Fruit fly (Drosophila melanogaster): ENCODE data around the gene CG8478.

Gene CG8478

dm6 chr3R:9762955-9763931 is at the start of gene CG8478, which contains the start of gene Snap24 (continued):
- TF ChIP-seq lov (optimal IDR thresholded peaks at IDR 0.05) (no peak), lov (GFP tag; IDR thresholded peaks at IDR 0.05) (no peak), CG13775 (GFP tag; optimal IDR thresholded peaks at IDR 0.05) (no peak), B-H2 (GFP tag; optimal IDR thresholded peaks at IDR 0.05) (no peak), Optix (GFP tag; IDR thresholded peaks at IDR 0.05) (no peak), run (tag; optimal IDR thresholded peaks at IDR 0.05) (no peak), CG17361 (GFP tag; IDR thresholded peaks at IDR 0.05) (peak; percentile 43; the same call in 1 of the 3 replicates), yki (optimal IDR thresholded peaks at IDR 0.05) (no peak), Opbp (GFP tag; IDR thresholded peaks at IDR 0.05; ENCODE audit: partially characterized antibody) (peak; percentile 71; the same call in 2 of the 3 replicates), Doc3 (GFP tag; IDR thresholded peaks at IDR 0.05; ENCODE audit: partially characterized antibody) (peak; percentile 71), CG9876 (GFP tag; optimal IDR thresholded peaks at IDR 0.05) (no peak), Camta (GFP tag; optimal IDR thresholded peaks at IDR 0.05) (peak; percentile 33), pzg (GFP tag; optimal IDR thresholded peaks at IDR 0.05) (peak; percentile 61), inv (GFP tag; IDR thresholded peaks at IDR 0.05; ENCODE audit: partially characterized antibody) (peak; percentile 72), CG12104 (GFP tag; optimal IDR thresholded peaks at IDR 0.05) (no peak), hbn (GFP tag; IDR thresholded peaks at IDR 0.05; ENCODE audit: partially characterized antibody) (peak; percentile 65), CG30431 (GFP tag; optimal IDR thresholded peaks at IDR 0.05) (no peak), D (optimal IDR thresholded peaks at IDR 0.05) (no peak), D (GFP tag; optimal IDR thresholded peaks at IDR 0.05) (no peak), CTCF (GFP tag; optimal IDR thresholded peaks at IDR 0.05) (no peak), CG33557 (GFP tag; optimal IDR thresholded peaks at IDR 0.05) (no peak), Elba2 (GFP tag; optimal IDR thresholded peaks at IDR 0.05) (peak; percentile 87), CG13624 (GFP tag; optimal IDR thresholded peaks at IDR 0.05) (no peak), CG5245 (GFP tag; optimal IDR thresholded peaks at IDR 0.05) (no peak), D19B (GFP tag; optimal IDR thresholded peaks at IDR 0.05) (no peak), usp (GFP tag; optimal IDR thresholded peaks at IDR 0.05) (no peak), E2f1 (GFP tag; IDR thresholded peaks at IDR 0.05) (no peak), CG11695 (GFP tag; IDR thresholded peaks at IDR 0.05) (no peak), Atf3 (GFP tag; optimal IDR thresholded peaks at IDR 0.05) (no peak), lab (GFP tag; optimal IDR thresholded peaks at IDR 0.05) (no peak), rib (GFP tag; IDR thresholded peaks at IDR 0.05) (peak; percentile 84), Sry-δ (GFP tag; optimal IDR thresholded peaks at IDR 0.05) (peak; percentile 88), CG8359 (GFP tag; optimal IDR thresholded peaks at IDR 0.05; ENCODE audit: borderline replicate concordance) (no peak), CG17612 (GFP tag; IDR thresholded peaks at IDR 0.05) (no peak), sima (GFP tag; optimal IDR thresholded peaks at IDR 0.05) (no peak), CG1603 (tag; optimal IDR thresholded peaks at IDR 0.05) (peak; percentile 17), MESR4 (GFP tag; optimal IDR thresholded peaks at IDR 0.05) (peak; percentile 86), sug (tag; optimal IDR thresholded peaks at IDR 0.05) (no peak), Dfd (GFP tag; optimal IDR thresholded peaks at IDR 0.05) (no peak), ftz-f1 (GFP tag; optimal IDR thresholded peaks at IDR 0.05) (no peak), CG17359 (tag; optimal IDR thresholded peaks at IDR 0.05) (no peak), pan (optimal IDR thresholded peaks at IDR 0.05) (no peak), pan (GFP tag; optimal IDR thresholded peaks at IDR 0.05 in 1 of 2, IDR thresholded peaks at IDR 0.05 in 1 of 2) (no peak), CG6272 (GFP tag; IDR thresholded peaks at IDR 0.05) (no peak), Max (GFP tag; optimal IDR thresholded peaks at IDR 0.05) (no peak), NFAT (GFP tag; IDR thresholded peaks at IDR 0.05) (no peak), esg (GFP tag; conservative IDR thresholded peaks at IDR 0.05) (no peak), Hr51 (GFP tag; optimal IDR thresholded peaks at IDR 0.05) (no peak), CoRest (tag; optimal IDR thresholded peaks at IDR 0.05) (peak; percentile 15), CG15269 (tag; optimal IDR thresholded peaks at IDR 0.05) (no peak)

Measured in whole organism, embryonic.